Worm (Caenorhabditis elegans) whole organism, L3 larva: ENCODE measurements around the gene nspb-6.

Experiments used
- R02D3.7 ChIP-seq: fragments of 150-350 bp; optimal IDR thresholded peaks from 2 replicates; lab custom pipeline; 2014; ENCODE audit warnings: missing biosample characterization, missing genetic modification characterization
- aly-2 ChIP-seq: fragments of 150-350 bp; optimal IDR thresholded peaks from 2 replicates; lab custom pipeline; 2014; ENCODE audit warnings: missing biosample characterization, missing genetic modification characterization
- ama-1 ChIP-seq: fragments of 150-350 bp; optimal IDR thresholded peaks from 2 replicates; lab custom pipeline; 2018
- ceh-16 ChIP-seq: sonication (generic microtip); optimal IDR thresholded peaks from 2 replicates; lab custom pipeline; 2017; ENCODE audit warnings: missing biosample characterization, missing genetic modification characterization
- ceh-28 ChIP-seq: fragments of 150-350 bp; optimal IDR thresholded peaks from 2 replicates; lab custom pipeline; 2014; ENCODE audit warnings: missing biosample characterization, missing genetic modification reagents, missing genetic modification characterization
- ceh-82 ChIP-seq: fragments of 150-350 bp; optimal IDR thresholded peaks from 2 replicates; lab custom pipeline; 2014; ENCODE audit warnings: missing biosample characterization, missing genetic modification characterization
- ceh-9 ChIP-seq: sonication (generic microtip); optimal IDR thresholded peaks from 2 replicates; lab custom pipeline; 2018; ENCODE audit warnings: missing biosample characterization, missing genetic modification characterization
- egl-5 ChIP-seq: fragments of 150-350 bp; optimal IDR thresholded peaks from 2 replicates; lab custom pipeline; 2017; ENCODE audit warnings: missing biosample characterization, missing genetic modification reagents, missing genetic modification characterization, inconsistent platforms
- elt-1 ChIP-seq: fragments of 150-350 bp; optimal IDR thresholded peaks from 2 replicates; lab custom pipeline; 2014; ENCODE audit warnings: missing biosample characterization, missing genetic modification characterization
- elt-2 ChIP-seq: sonication (generic microtip); optimal IDR thresholded peaks from 2 replicates; lab custom pipeline; 2016; ENCODE audit warnings: missing genetic modification reagents, mild to moderate bottlenecking, missing genetic modification characterization, missing compliant biosample characterization
- elt-3 ChIP-seq, 3 experiments: fragments of 150-350 bp in 1 of 3; sonication (generic microtip) in 2 of 3; optimal IDR thresholded peaks; 2 replicates in 2 of 3; 4 replicates in 1 of 3; lab custom pipeline; 2014 to 2017; ENCODE audit warnings: missing biosample characterization in 3 of 3, missing genetic modification characterization in 3 of 3
- fkh-10 ChIP-seq: sonication (generic microtip); optimal IDR thresholded peaks from 2 replicates; lab custom pipeline; 2017; ENCODE audit warnings: missing biosample characterization, missing genetic modification reagents, missing genetic modification characterization
- fkh-2 ChIP-seq: fragments of 150-350 bp; optimal IDR thresholded peaks from 2 replicates; lab custom pipeline; 2014; ENCODE audit warnings: missing biosample characterization, missing genetic modification reagents, missing genetic modification characterization
- fos-1 ChIP-seq: fragments of 150-350 bp; optimal IDR thresholded peaks from 2 replicates; lab custom pipeline; 2014; ENCODE audit warnings: missing biosample characterization, missing genetic modification characterization
- hmg-11 ChIP-seq: sonication (generic microtip); optimal IDR thresholded peaks from 2 replicates; lab custom pipeline; 2016; ENCODE audit warnings: missing genetic modification characterization, missing compliant biosample characterization
- lin-15B ChIP-seq: fragments of 150-350 bp; optimal IDR thresholded peaks from 2 replicates; lab custom pipeline; 2014; ENCODE audit warnings: missing biosample characterization, missing genetic modification characterization
- lin-39 ChIP-seq: fragments of 150-350 bp; optimal IDR thresholded peaks from 2 replicates; lab custom pipeline; 2018; ENCODE audit warnings: missing biosample characterization, missing genetic modification reagents, missing genetic modification characterization
- lsy-12 ChIP-seq: sonication (generic microtip); optimal IDR thresholded peaks from 2 replicates; lab custom pipeline; 2016; ENCODE audit warnings: mild to moderate bottlenecking, missing genetic modification characterization, missing compliant biosample characterization
- mdl-1 ChIP-seq: fragments of 150-350 bp; optimal IDR thresholded peaks from 2 replicates; lab custom pipeline; 2014; ENCODE audit warnings: missing biosample characterization, missing genetic modification characterization
- mml-1 ChIP-seq: fragments of 150-350 bp; sonication (generic microtip); optimal IDR thresholded peaks from 3 replicates; lab custom pipeline; 2014; ENCODE audit warnings: missing biosample characterization, missing genetic modification characterization
- nfya-1 ChIP-seq: sonication (generic microtip); optimal IDR thresholded peaks from 2 replicates; lab custom pipeline; 2017; ENCODE audit warnings: missing genetic modification characterization, mild to moderate bottlenecking, missing compliant biosample characterization, antibody characterized with exemption, moderate library complexity; ENCODE audit not compliant: insufficient read depth
- nhr-11 ChIP-seq: fragments of 150-350 bp; optimal IDR thresholded peaks from 2 replicates; lab custom pipeline; 2014; ENCODE audit warnings: missing biosample characterization, missing genetic modification characterization
- nhr-12 ChIP-seq: fragments of 150-350 bp; optimal IDR thresholded peaks from 2 replicates; lab custom pipeline; 2014; ENCODE audit warnings: missing biosample characterization, missing genetic modification characterization
- nhr-23 ChIP-seq: fragments of 150-350 bp; optimal IDR thresholded peaks from 2 replicates; lab custom pipeline; 2014; ENCODE audit warnings: missing biosample characterization, missing genetic modification reagents, missing genetic modification characterization
- nhr-237 ChIP-seq: fragments of 150-350 bp; optimal IDR thresholded peaks from 2 replicates; lab custom pipeline; 2014; ENCODE audit warnings: missing biosample characterization, missing genetic modification characterization
- nhr-25 ChIP-seq: sonication (generic microtip); optimal IDR thresholded peaks from 2 replicates; lab custom pipeline; 2017; ENCODE audit warnings: missing biosample characterization, missing genetic modification characterization
- nhr-43 ChIP-seq: sonication (generic microtip); optimal IDR thresholded peaks from 2 replicates; lab custom pipeline; 2016; ENCODE audit warnings: mild to moderate bottlenecking, missing genetic modification characterization, missing compliant biosample characterization; ENCODE audit not compliant: poor library complexity, severe bottlenecking
- nhr-67 ChIP-seq: fragments of 150-350 bp; optimal IDR thresholded peaks from 2 replicates; lab custom pipeline; 2014; ENCODE audit warnings: missing biosample characterization, missing genetic modification characterization
- nhr-76 ChIP-seq: fragments of 150-350 bp; sonication (generic microtip); optimal IDR thresholded peaks from 5 replicates; lab custom pipeline; 2014; ENCODE audit warnings: missing biosample characterization, missing genetic modification characterization
- nhr-77 ChIP-seq: fragments of 150-350 bp; optimal IDR thresholded peaks from 2 replicates; lab custom pipeline; 2014; ENCODE audit warnings: missing biosample characterization, missing genetic modification characterization
- pha-4 ChIP-seq: fragments of 150-350 bp; optimal IDR thresholded peaks from 2 replicates; lab custom pipeline; 2014; ENCODE audit warnings: missing biosample characterization, missing genetic modification reagents, missing genetic modification characterization
- sea-2 ChIP-seq: fragments of 150-350 bp; sonication (generic microtip); optimal IDR thresholded peaks from 4 replicates; lab custom pipeline; 2014; ENCODE audit warnings: missing biosample characterization, missing genetic modification reagents, missing genetic modification characterization
- skn-1 ChIP-seq: fragments of 150-350 bp; optimal IDR thresholded peaks from 2 replicates; lab custom pipeline; 2014; ENCODE audit warnings: missing biosample characterization, missing genetic modification characterization
- snpc-4 ChIP-seq: fragments of 150-350 bp; optimal IDR thresholded peaks from 2 replicates; lab custom pipeline; 2014; ENCODE audit warnings: missing biosample characterization, missing genetic modification characterization
- tbx-2 ChIP-seq: sonication (generic microtip); optimal IDR thresholded peaks from 2 replicates; lab custom pipeline; 2016; ENCODE audit warnings: mild to moderate bottlenecking, missing genetic modification characterization, missing compliant biosample characterization
- unc-39 ChIP-seq: sonication (generic microtip); optimal IDR thresholded peaks from 4 replicates; lab custom pipeline; 2017; ENCODE audit warnings: missing biosample characterization, missing genetic modification characterization
- unc-62 ChIP-seq: fragments of 150-350 bp; sonication (generic microtip); optimal IDR thresholded peaks from 4 replicates; lab custom pipeline; 2014; ENCODE audit warnings: missing biosample characterization, missing genetic modification reagents, missing genetic modification characterization
- ztf-11 ChIP-seq: fragments of 150-350 bp; optimal IDR thresholded peaks from 2 replicates; lab custom pipeline; 2014; ENCODE audit warnings: missing biosample characterization, missing genetic modification characterization
- ztf-4 ChIP-seq: fragments of 150-350 bp; optimal IDR thresholded peaks from 2 replicates; lab custom pipeline; 2014; ENCODE audit warnings: missing biosample characterization, missing genetic modification characterization

nspb-6 gene

ce11 chrIV:5856975-5857374, 38.3 kb upstream of the nspb-6 start:
- TF ChIP-seq lin-15B (tag; lab: Kevin White, UChicago) (no peak), pha-4 (tag; lab: Kevin White, UChicago) (no peak), ceh-16 (tag; lab: Kevin White, UChicago) (no peak), mdl-1 (tag; lab: Kevin White, UChicago) (no peak), nhr-25 (tag; lab: Kevin White, UChicago) (no peak), unc-39 (tag; lab: Kevin White, UChicago) (no peak), skn-1 (no peak), fkh-2 (tag; lab: Kevin White, UChicago) (no peak), nhr-76 (tag; lab: Kevin White, UChicago) (no peak), elt-3 (tag; optimal IDR thresholded peaks at IDR 0.05; lab: Kevin White, UChicago) (no peak), aly-2 (no peak), nhr-11 (tag; lab: Kevin White, UChicago) (no peak), ceh-9 (tag; lab: Kevin White, UChicago) (no peak), ceh-28 (tag; lab: Kevin White, UChicago) (no peak), nhr-23 (tag; lab: Kevin White, UChicago) (no peak), nfya-1 (no peak), sea-2 (GFP tag; lab: Kevin White, UChicago) (no peak), egl-5 (no peak), ceh-82 (tag; lab: Kevin White, UChicago) (no peak), elt-1 (tag; lab: Kevin White, UChicago) (no peak)
- TF ChIP-seq, all 47 proteins: peak for 0

ce11 chrIV:5858212-5858611, 37.1 kb upstream of the nspb-6 start:
- TF ChIP-seq lin-15B (tag; lab: Kevin White, UChicago) (no peak), fkh-10 (GFP tag; lab: Kevin White, UChicago) (no peak), nhr-23 (tag; lab: Kevin White, UChicago) (peak; percentile 72), elt-3 (tag; optimal IDR thresholded peaks at IDR 0.05; lab: Kevin White, UChicago) (peak in 1 of 3 experiments; percentile 78), nhr-67 (no peak), nhr-237 (no peak), nhr-43 (tag; lab: Kevin White, UChicago) (peak; percentile 41), ceh-28 (tag; lab: Kevin White, UChicago) (no peak), snpc-4 (tag; lab: Kevin White, UChicago) (no peak)
- TF ChIP-seq, all 47 proteins: peak for 3

- TF ChIP-seq ceh-9 (tag; lab: Kevin White, UChicago), result no peak
Measured at ce11 chrIV:5859876-5860275, 35.4 kb upstream of the nspb-6 start, which contains the start of gene C06E7.4. TSS of gene C06E7.4 (minus strand) at chrIV:5859976.

DNA sequence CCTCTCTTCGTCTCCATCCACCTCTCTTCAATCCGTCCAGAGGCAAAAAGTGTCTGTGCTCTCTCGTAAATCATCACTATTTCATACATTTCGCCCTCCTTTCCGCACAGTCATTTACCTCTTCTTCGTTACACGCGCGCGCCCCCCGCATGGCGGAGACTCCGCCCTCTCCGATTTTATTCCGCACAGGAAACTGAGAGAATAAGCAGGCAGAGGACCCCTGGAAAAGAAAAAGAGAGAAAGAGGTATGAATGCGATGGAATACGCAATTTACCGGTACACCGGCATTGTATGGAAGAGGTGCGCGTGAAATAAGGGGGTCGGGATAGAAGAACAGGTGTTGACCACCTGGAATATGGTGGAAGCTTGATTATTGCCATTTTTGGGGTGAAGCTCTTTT, 34.5 kb upstream of the nspb-6 start:
- no peak for TF ChIP-seq fkh-10 (GFP tag; lab: Kevin White, UChicago)
- TF ChIP-seq aly-2, result no peak
- TF ChIP-seq fos-1 (tag; lab: Kevin White, UChicago), result no peak
- TF ChIP-seq ama-1, result no peak
- TF ChIP-seq sea-2 (GFP tag; lab: Kevin White, UChicago), result no peak
- TF ChIP-seq unc-62 (GFP tag; lab: Kevin White, UChicago), result no peak
- no peak for TF ChIP-seq nhr-11 (tag; lab: Kevin White, UChicago)
- no peak for TF ChIP-seq lin-39 (tag; lab: Kevin White, UChicago)
- no peak for TF ChIP-seq ceh-9 (tag; lab: Kevin White, UChicago)
- no peak for TF ChIP-seq elt-1 (tag; lab: Kevin White, UChicago)
- no peak for TF ChIP-seq hmg-11
- no peak for TF ChIP-seq ztf-4 (tag; lab: Kevin White, UChicago)
- no peak for TF ChIP-seq nhr-43 (tag; lab: Kevin White, UChicago)
- no peak for TF ChIP-seq nfya-1
- TF ChIP-seq elt-2 (tag; lab: Kevin White, UChicago), result no peak
- TF ChIP-seq lsy-12 (tag; lab: Kevin White, UChicago), result no peak
- TF ChIP-seq lin-15B (tag; lab: Kevin White, UChicago), result no peak
- no peak for TF ChIP-seq R02D3.7 (tag; lab: Kevin White, UChicago)
- TF ChIP-seq unc-39 (tag; lab: Kevin White, UChicago), result no peak

- TF ChIP-seq elt-1 (tag; lab: Kevin White, UChicago) (no peak), mml-1 (tag; lab: Kevin White, UChicago) (no peak), nhr-12 (tag; lab: Kevin White, UChicago) (no peak), nhr-77 (tag; lab: Kevin White, UChicago) (no peak), ceh-82 (tag; lab: Kevin White, UChicago) (no peak), nhr-76 (tag; lab: Kevin White, UChicago) (no peak), nhr-237 (no peak), tbx-2 (tag; lab: Kevin White, UChicago) (no peak), ztf-11 (no peak), elt-2 (tag; lab: Kevin White, UChicago) (no peak), lin-39 (tag; lab: Kevin White, UChicago) (no peak)
Measured at ce11 chrIV:5865818-5866217, 29.5 kb upstream of the nspb-6 start, which contains the start of gene spe-27. TSS of gene spe-27 (minus strand) at chrIV:5865918.
